Fruit fly (Drosophila melanogaster): ENCODE results near the gene loh.

Gene loh

dm6 chr2L:10408122-10408576 lies 34.2 kb upstream of the loh start, which contains the start of the genes Ip259 and RpS27A (continued):
- TF ChIP-seq CG9215 (GFP tag; IDR thresholded peaks at IDR 0.05) (no peak), zfh2 (GFP tag; optimal IDR thresholded peaks at IDR 0.05) (peak; percentile 57), CG13296 (GFP tag; optimal IDR thresholded peaks at IDR 0.05) (peak; percentile 79), GATAe (GFP tag; conservative IDR thresholded peaks at IDR 0.05) (no peak), pb (GFP tag; optimal IDR thresholded peaks at IDR 0.05) (peak; percentile 71), CG12299 (tag; optimal IDR thresholded peaks at IDR 0.05) (peak; percentile 64), ato (GFP tag; IDR thresholded peaks at IDR 0.05; ENCODE audit: partially characterized antibody) (no peak), zf30C (GFP tag; optimal IDR thresholded peaks at IDR 0.05) (no peak), prd (optimal IDR thresholded peaks at IDR 0.05) (no peak), prd (GFP tag; IDR thresholded peaks at IDR 0.05) (peak; percentile 62; the same call in 2 of the 3 replicates), Mrtf (GFP tag; IDR thresholded peaks at IDR 0.05) (no peak; the same call in 1 of the 3 replicates), Pdp1 (GFP tag; optimal IDR thresholded peaks at IDR 0.05) (peak; percentile 32 to 46), CG34422 (GFP tag; IDR thresholded peaks at IDR 0.05) (peak; percentile 83; the same call in 2 of the 3 replicates), CG30431 (GFP tag; optimal IDR thresholded peaks at IDR 0.05) (peak; percentile 69), pnt (GFP tag; optimal IDR thresholded peaks at IDR 0.05) (no peak), YL-1 (GFP tag; optimal IDR thresholded peaks at IDR 0.05) (peak; percentile 93), tup (GFP tag; optimal IDR thresholded peaks at IDR 0.05) (no peak), gro (GFP tag; optimal IDR thresholded peaks at IDR 0.05) (peak; percentile 61), Hmr (GFP tag; optimal IDR thresholded peaks at IDR 0.05) (no peak), CG3838 (GFP tag; optimal IDR thresholded peaks at IDR 0.05) (no peak), CG6654 (GFP tag; optimal IDR thresholded peaks at IDR 0.05) (peak; percentile 22), CG10366 (GFP tag; IDR thresholded peaks at IDR 0.05) (no peak; the same call in 1 of the 2 replicates), fd64A (GFP tag; optimal IDR thresholded peaks at IDR 0.05) (peak; percentile 66), cg (GFP tag; optimal IDR thresholded peaks at IDR 0.05) (no peak), lola (GFP tag; optimal IDR thresholded peaks at IDR 0.05) (peak in 1 of 3 experiments; percentile 36), CG6791 (GFP tag; IDR thresholded peaks at IDR 0.05; ENCODE audit: partially characterized antibody) (no peak), peb (GFP tag; IDR thresholded peaks at IDR 0.05) (no peak; the same call in 1 of the 2 replicates), Dref (GFP tag; IDR thresholded peaks at IDR 0.05) (peak; percentile 57), Mad (GFP tag; optimal IDR thresholded peaks at IDR 0.05) (peak; percentile 46), CG4424 (GFP tag; optimal IDR thresholded peaks at IDR 0.05) (peak; percentile 70), Awh (GFP tag; IDR thresholded peaks at IDR 0.05) (peak; percentile 75), grau (tag; optimal IDR thresholded peaks at IDR 0.05) (peak; percentile 69), CG6175 (GFP tag; IDR thresholded peaks at IDR 0.05) (no peak), CG11504 (tag; optimal IDR thresholded peaks at IDR 0.05) (no peak), gt (GFP tag; IDR thresholded peaks at IDR 0.05) (no peak), nom (GFP tag; optimal IDR thresholded peaks at IDR 0.05) (peak; percentile 83), CG17385 (GFP tag; optimal IDR thresholded peaks at IDR 0.05) (peak; percentile 81), BEAF-32 (GFP tag; optimal IDR thresholded peaks at IDR 0.05) (peak; percentile 40), pum (GFP tag; optimal IDR thresholded peaks at IDR 0.05) (peak; percentile 30), CG4328 (GFP tag; optimal IDR thresholded peaks at IDR 0.05) (peak; percentile 73), fu2 (GFP tag; optimal IDR thresholded peaks at IDR 0.05) (peak; percentile 69), sima (GFP tag; optimal IDR thresholded peaks at IDR 0.05) (peak; percentile 43), Dfd (GFP tag; optimal IDR thresholded peaks at IDR 0.05) (no peak), kay (GFP tag; optimal IDR thresholded peaks at IDR 0.05) (no peak), Ets65A (GFP tag) (peak; percentile 98), crp (GFP tag; optimal IDR thresholded peaks at IDR 0.05) (peak in 1 of 2 experiments; percentile 47), Lhr (GFP tag; optimal IDR thresholded peaks at IDR 0.05) (peak; percentile 74), CG14667 (GFP tag; IDR thresholded peaks at IDR 0.05) (no peak; the same call in 1 of the 2 replicates), D19A (tag; optimal IDR thresholded peaks at IDR 0.05) (peak; percentile 45), sisA (GFP tag; IDR thresholded peaks at IDR 0.05) (no peak; the same call in 1 of the 2 replicates)
